Worm (Caenorhabditis elegans) whole organism, L1 larva: ENCODE data around the gene eco-1.

ENCODE experiments used
- C34B4.2 ChIP-seq: sonication (generic microtip); optimal IDR thresholded peaks from 2 replicates; lab custom pipeline; 2017; ENCODE audit warnings: mild to moderate bottlenecking, missing genetic modification characterization, missing compliant biosample characterization
- F16B12.6 ChIP-seq: fragments of 150-350 bp; optimal IDR thresholded peaks from 2 replicates; lab custom pipeline; 2014; ENCODE audit warnings: missing biosample characterization, missing genetic modification characterization
- alr-1 ChIP-seq: fragments of 200-800 bp; sonication (Bioruptor generic); optimal IDR thresholded peaks from 2 replicates; lab custom pipeline; 2018; ENCODE audit warnings: borderline replicate concordance, mild to moderate bottlenecking, missing genetic modification characterization, missing compliant biosample characterization
- dsc-1 ChIP-seq: sonication (generic microtip); optimal IDR thresholded peaks from 2 replicates; lab custom pipeline; 2016; ENCODE audit warnings: mild to moderate bottlenecking, missing genetic modification characterization, missing compliant biosample characterization
- egl-27 ChIP-seq, 2 experiments: fragments of 150-350 bp in 1 of 2; sonication (generic microtip); optimal IDR thresholded peaks; 3 replicates each; lab custom pipeline; 2017 to 2018; ENCODE audit warnings: missing biosample characterization in 2 of 2, missing genetic modification characterization in 2 of 2, missing genetic modification reagents in 2 of 2
- hpl-2 ChIP-seq: fragments of 150-350 bp; optimal IDR thresholded peaks from 2 replicates; lab custom pipeline; 2014; ENCODE audit warnings: missing biosample characterization, missing genetic modification reagents, missing genetic modification characterization
- lir-3 ChIP-seq: sonication (generic microtip); optimal IDR thresholded peaks from 2 replicates; lab custom pipeline; 2016; ENCODE audit warnings: mild to moderate bottlenecking, missing genetic modification characterization, moderate library complexity, missing compliant biosample characterization; ENCODE audit not compliant: poor library complexity
- mef-2 ChIP-seq: fragments of 150-350 bp; optimal IDR thresholded peaks from 2 replicates; lab custom pipeline; 2014; ENCODE audit warnings: missing biosample characterization, missing genetic modification characterization
- nhr-11 ChIP-seq: fragments of 150-350 bp; optimal IDR thresholded peaks from 2 replicates; lab custom pipeline; 2014; ENCODE audit warnings: missing biosample characterization, missing genetic modification characterization
- nhr-19 ChIP-seq: fragments of 200-800 bp; sonication (Bioruptor generic); conservative IDR thresholded peaks from 2 replicates; pipeline ENCODE4 v1.3.6; 2022; ENCODE audit warnings: missing genetic modification characterization, missing compliant biosample characterization
- nhr-28 ChIP-seq: fragments of 150-350 bp; optimal IDR thresholded peaks from 2 replicates; lab custom pipeline; 2014; ENCODE audit warnings: missing biosample characterization, missing genetic modification characterization
- nhr-84 ChIP-seq: sonication (generic microtip); optimal IDR thresholded peaks from 2 replicates; lab custom pipeline; 2017; ENCODE audit warnings: missing biosample characterization, missing genetic modification characterization
- skn-1 ChIP-seq: fragments of 150-350 bp; optimal IDR thresholded peaks from 2 replicates; lab custom pipeline; 2014; ENCODE audit warnings: missing biosample characterization, missing genetic modification characterization
- sptf-1 ChIP-seq: fragments of 150-350 bp; optimal IDR thresholded peaks from 2 replicates; lab custom pipeline; 2014; ENCODE audit warnings: missing biosample characterization, missing genetic modification characterization
- tbx-2 ChIP-seq: sonication (generic microtip); optimal IDR thresholded peaks from 2 replicates; lab custom pipeline; 2016; ENCODE audit warnings: missing genetic modification characterization, missing compliant biosample characterization
- unc-30 ChIP-seq: sonication (generic microtip); optimal IDR thresholded peaks from 2 replicates; lab custom pipeline; 2017; ENCODE audit warnings: missing biosample characterization, missing genetic modification characterization
- vab-15 ChIP-seq: sonication (generic microtip); optimal IDR thresholded peaks from 2 replicates; lab custom pipeline; 2017; ENCODE audit warnings: missing genotype, mild to moderate bottlenecking, missing genetic modification characterization, missing compliant biosample characterization

Gene eco-1

DNA sequence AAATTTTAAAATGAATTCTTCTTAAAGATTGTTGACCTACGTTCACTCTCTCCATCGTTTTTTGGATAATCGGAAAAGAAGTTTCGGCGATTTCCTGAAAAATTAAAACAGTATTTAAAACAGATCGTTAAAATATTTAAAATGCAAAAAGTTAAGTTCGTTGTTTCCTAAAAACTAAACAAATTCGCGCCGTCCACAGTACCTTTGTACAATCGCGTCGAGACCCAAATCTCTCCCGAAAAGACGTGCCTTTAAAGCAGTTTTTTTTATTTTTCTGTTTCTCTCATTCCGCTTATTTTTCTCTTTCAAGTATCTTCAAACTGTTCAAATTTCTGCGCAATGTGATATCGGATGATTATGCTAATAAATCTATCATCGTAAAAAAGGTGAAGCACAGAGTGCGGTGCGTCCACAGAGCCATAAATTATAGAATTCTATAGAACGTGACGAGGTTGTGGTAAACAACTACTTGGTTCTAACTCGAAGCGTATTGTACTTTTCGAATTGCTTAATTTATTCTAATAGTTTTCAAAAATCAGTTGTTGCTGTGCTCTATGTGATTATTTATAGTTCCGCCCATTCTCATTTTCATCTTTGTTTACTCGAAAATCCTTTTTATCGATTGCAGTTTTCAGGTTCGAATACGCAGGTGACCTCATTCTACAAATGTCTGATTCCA, 48.1 kb downstream of the eco-1 start, which contains the start of the genes F56C9.6 and F56C9.3:
TSS of gene F56C9.6 (minus strand) at position 112 of the 679 bp plus-strand sequence.
TSS of gene F56C9.3 (plus strand) at position 629 of the 679 bp plus-strand sequence.
- no peak for TF ChIP-seq dsc-1 (tag; lab: Kevin White, UChicago)
- TF ChIP-seq nhr-11 (tag; lab: Kevin White, UChicago), result no peak

DNA sequence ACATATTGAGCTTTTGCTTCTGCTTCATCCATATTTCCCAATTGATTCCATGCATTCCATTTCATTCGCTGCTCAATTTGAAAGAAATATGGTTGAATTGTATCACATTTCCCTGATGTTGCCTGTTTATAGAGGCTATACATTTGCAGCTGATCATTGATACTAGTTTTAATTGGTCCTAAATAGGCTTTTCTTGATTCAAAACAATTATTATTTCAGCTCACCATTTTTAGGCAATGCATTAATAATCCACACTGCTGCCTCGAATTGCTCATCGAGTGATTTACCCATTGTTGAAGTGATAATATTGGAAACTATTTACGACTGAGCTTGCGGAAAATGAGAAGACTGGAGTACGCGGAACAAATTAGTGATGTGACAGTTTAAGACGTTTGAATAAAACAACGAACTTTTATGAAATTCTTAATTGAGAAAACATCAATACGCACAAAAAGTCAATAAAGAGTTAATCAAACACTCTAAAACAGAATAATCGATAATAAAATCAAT, 50.2 kb downstream of the eco-1 start, which contains the start of gene acbp-4:
TSS of gene acbp-4 (minus strand) at position 510 of the 510 bp plus-strand sequence.
- TF ChIP-seq sptf-1 (tag; lab: Kevin White, UChicago), result no peak
- no peak for TF ChIP-seq alr-1
- no peak for TF ChIP-seq mef-2 (tag; lab: Kevin White, UChicago)
- no peak for TF ChIP-seq skn-1 (tag; lab: Kevin White, UChicago)
- no peak for TF ChIP-seq lir-3 (tag; lab: Kevin White, UChicago)
- no peak for TF ChIP-seq egl-27 (tag; optimal IDR thresholded peaks at IDR 0.05; lab: Kevin White, UChicago)
- TF ChIP-seq F16B12.6 (tag; lab: Kevin White, UChicago), result no peak
- TF ChIP-seq C34B4.2, result no peak
- no peak for TF ChIP-seq tbx-2 (tag; lab: Kevin White, UChicago)
- no peak for TF ChIP-seq nhr-19
- TF ChIP-seq hpl-2 (GFP tag; lab: Kevin White, UChicago), result no peak
- TF ChIP-seq unc-30 (tag; lab: Kevin White, UChicago), result no peak
- TF ChIP-seq nhr-84, result no peak
- TF ChIP-seq nhr-28 (tag; lab: Kevin White, UChicago), result no peak
- TF ChIP-seq vab-15, result no peak
